Worm (Caenorhabditis elegans): ENCODE measurements around the gene tmem-258.

Gene tmem-258

DNA sequence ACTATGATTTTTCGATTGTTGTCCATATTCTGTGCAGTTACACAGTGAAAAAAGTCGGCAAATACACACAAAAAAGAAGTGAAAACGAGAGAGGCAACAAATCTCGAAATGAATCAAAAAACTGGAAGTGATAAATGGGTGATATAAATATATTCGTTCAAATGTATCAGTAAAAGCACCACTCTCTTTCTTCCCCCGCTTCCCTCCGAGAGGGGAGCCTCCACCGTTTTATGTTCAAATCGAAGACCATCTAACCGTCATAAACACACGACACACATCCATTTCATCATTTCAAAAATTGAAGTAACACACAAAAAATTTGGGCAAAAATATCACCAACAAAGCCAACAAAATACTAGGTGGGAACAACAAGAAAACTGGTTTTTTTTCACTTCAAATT lies 35.9 kb upstream of the tmem-258 start, which contains the start of gene F20A1.6:
F20A1.6 (minus strand) TSS at position 101 of the 400 bp plus-strand sequence.
- no peak for TF ChIP-seq Y67H2A.10 (GFP tag; conservative IDR thresholded peaks at IDR 0.05)
- TF ChIP-seq him-1 (tag; optimal IDR thresholded peaks at IDR 0.05), result no peak
- no peak for TF ChIP-seq F49E8.2 (tag; optimal IDR thresholded peaks at IDR 0.05; ENCODE audit: insufficient read depth)
- no peak for TF ChIP-seq zim-3 (tag; optimal IDR thresholded peaks at IDR 0.05)
- no peak for TF ChIP-seq mes-4 (tag; optimal IDR thresholded peaks at IDR 0.05)
- no peak for TF ChIP-seq akir-1 (GFP tag; optimal IDR thresholded peaks at IDR 0.05)
- TF ChIP-seq gei-17 (GFP tag; optimal IDR thresholded peaks at IDR 0.05), result no peak
- no peak for TF ChIP-seq ama-1 (optimal IDR thresholded peaks at IDR 0.05)
- TF ChIP-seq ama-1 (GFP tag; optimal IDR thresholded peaks at IDR 0.05), result no peak
- no peak for TF ChIP-seq Y95B8A.8 (GFP tag; IDR thresholded peaks at IDR 0.05)
- TF ChIP-seq D2030.7 (GFP tag; IDR thresholded peaks at IDR 0.05), result no peak
- no peak for TF ChIP-seq sptf-2 (GFP tag; optimal IDR thresholded peaks at IDR 0.05)
- no peak for TF ChIP-seq mcd-1 (GFP tag; IDR thresholded peaks at IDR 0.05)

DNA sequence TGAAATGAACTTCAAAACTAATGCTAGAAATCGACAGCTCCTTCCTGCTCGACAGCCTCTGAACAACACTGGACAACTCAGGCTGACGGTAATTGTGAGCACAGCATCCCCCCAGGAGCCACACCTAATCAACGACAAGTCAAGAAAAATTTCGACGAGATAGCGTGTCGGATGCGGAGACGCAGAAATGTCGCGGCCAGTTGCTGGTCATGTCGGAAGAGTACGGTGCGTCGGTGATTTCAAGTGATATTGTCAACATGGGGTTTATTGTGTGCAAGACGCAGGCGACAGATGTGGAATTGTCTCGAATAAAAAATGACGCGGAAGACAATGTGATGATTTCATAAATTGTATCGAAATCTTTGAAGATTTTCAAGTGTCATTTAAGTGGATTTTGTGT lies 26.5 kb upstream of the tmem-258 start, which contains the start of gene twk-11:
twk-11 (minus strand) TSS at position 101 of the 400 bp plus-strand sequence.
- TF ChIP-seq rcor-1 (GFP tag; IDR thresholded peaks at IDR 0.05) (no peak), F49E8.2 (tag; optimal IDR thresholded peaks at IDR 0.05; ENCODE audit: insufficient read depth) (no peak), nhr-90 (tag; optimal IDR thresholded peaks at IDR 0.05) (no peak), rpc-1 (optimal IDR thresholded peaks at IDR 0.05) (no peak), rpc-1 (tag; optimal IDR thresholded peaks at IDR 0.05) (no peak), F39B2.1 (GFP tag; IDR thresholded peaks at IDR 0.05) (no peak)

DNA sequence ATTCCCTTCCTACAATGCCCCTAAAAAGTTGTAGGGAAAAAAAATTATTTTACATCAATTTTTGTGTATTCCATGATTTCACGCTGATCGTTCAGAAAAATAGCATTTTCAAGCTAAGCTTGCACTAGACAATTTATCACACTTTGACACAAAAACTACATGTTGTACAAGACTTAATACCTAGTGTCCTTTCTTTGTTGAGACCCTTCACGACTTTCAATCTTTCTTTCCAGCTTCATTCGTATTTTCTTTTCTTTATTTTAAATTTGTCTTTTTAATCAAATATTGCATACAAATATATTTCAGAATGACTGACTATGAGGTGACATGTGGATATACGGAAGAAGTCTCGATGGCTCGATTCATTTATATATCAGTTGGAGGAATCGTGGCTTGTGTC lies 17.0 kb upstream of the tmem-258 start, which contains the start of gene F20A1.2:
F20A1.2 (plus strand) TSS at position 301 of the 400 bp plus-strand sequence.
- TF ChIP-seq athp-1 (tag; optimal IDR thresholded peaks at IDR 0.05), result no peak

DNA sequence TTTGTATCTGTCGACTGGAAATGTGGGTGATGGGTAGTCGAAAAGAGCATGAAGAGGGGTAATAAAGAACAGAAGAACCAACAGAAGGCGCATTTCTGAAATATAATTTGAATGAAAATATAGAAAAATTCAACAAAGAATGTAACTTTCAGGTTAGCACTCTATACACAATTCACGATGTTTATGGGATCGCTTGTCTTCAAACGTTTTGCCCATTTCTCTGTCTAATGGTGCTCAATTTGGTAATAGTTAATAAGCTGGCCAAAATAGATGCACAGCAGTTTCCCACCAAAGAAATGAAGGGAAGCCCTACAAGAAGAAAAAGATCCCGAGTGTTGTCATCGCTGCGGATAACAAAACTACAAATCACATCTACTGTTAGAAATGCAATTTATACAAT lies 15.5 kb upstream of the tmem-258 start, which contains the start of gene F20A1.8:
F20A1.8 (minus strand) TSS at position 101 of the 400 bp plus-strand sequence.
- TF ChIP-seq lin-40 (tag; optimal IDR thresholded peaks at IDR 0.05) (no peak), madf-3 (GFP tag; IDR thresholded peaks at IDR 0.05) (no peak), nfya-1 (tag; optimal IDR thresholded peaks at IDR 0.05; ENCODE audit: borderline replicate concordance, insufficient read depth) (no peak), cebp-2 (GFP tag; IDR thresholded peaks at IDR 0.05) (no peak), snpc-1.3 (tag; optimal IDR thresholded peaks at IDR 0.05; ENCODE audit: insufficient read depth) (no peak), F23B12.7 (tag; optimal IDR thresholded peaks at IDR 0.05; ENCODE audit: insufficient read depth) (no peak), bed-1 (GFP tag; IDR thresholded peaks at IDR 0.05) (no peak), tbp1 (GFP tag; optimal IDR thresholded peaks at IDR 0.05) (no peak), F37B4.10 (GFP tag; IDR thresholded peaks at IDR 0.05) (no peak), hlh-26 (GFP tag; conservative IDR thresholded peaks at IDR 0.05) (no peak), ets-4 (GFP tag; optimal IDR thresholded peaks at IDR 0.05) (no peak), Y56A3A.18 (GFP tag; IDR thresholded peaks at IDR 0.05) (no peak), C06A6.2 (GFP tag; conservative IDR thresholded peaks at IDR 0.05) (no peak), attf-5 (GFP tag; optimal IDR thresholded peaks at IDR 0.05) (no peak), chd-7 (tag; optimal IDR thresholded peaks at IDR 0.05) (no peak), mcd-1 (GFP tag; IDR thresholded peaks at IDR 0.05) (no peak), ztf-6 (GFP tag; IDR thresholded peaks at IDR 0.05) (no peak), attf-3 (GFP tag; conservative IDR thresholded peaks at IDR 0.05) (no peak)
